Fruit fly (Drosophila melanogaster): ENCODE measurements around the gene VAChT.

The VAChT gene

DNA sequence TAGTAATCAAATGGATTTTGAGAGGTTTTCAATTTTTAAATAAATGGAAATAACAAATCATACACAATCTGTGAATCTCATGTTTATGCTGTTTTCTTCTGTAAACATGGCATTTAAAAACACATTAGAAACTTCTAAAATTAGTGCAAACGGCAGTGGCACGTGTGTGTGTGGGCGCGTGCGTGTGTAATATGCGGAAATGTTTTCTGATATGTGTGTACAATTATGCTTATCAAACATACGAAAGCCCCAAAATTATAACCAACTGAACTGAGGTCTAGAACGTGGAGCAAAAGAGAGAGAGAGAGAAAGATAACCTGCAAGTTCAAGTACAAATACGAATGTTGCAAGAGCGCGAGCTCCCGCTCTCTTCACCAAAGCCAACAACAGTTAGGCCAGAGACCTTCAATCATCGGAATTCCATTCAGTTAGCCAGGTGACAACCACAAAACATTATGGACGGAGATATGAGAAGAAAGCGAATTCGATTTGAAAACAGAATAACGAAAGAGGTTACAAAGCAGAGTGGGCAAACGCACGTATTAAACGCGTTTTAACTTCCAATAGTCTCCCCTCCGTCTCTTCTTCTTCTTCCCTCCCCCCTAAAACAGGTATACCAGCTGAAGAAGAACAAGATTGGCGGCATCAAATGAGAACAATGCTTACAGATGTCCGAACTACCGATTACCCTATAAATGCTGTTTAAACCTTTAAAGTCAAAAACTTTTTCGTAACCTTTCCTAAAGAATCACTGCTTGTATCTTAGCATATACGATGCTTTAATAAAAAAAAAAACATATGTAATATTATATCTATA is 35.9 kb downstream of the VAChT start (continued):
- TF ChIP-seq Dp (GFP tag; optimal IDR thresholded peaks at IDR 0.05) (peak; percentile 10), twi (tag; optimal IDR thresholded peaks at IDR 0.05) (peak; percentile 92), Dll (GFP tag; IDR thresholded peaks at IDR 0.05; ENCODE audit: partially characterized antibody) (no peak), CG11560 (tag; IDR thresholded peaks at IDR 0.05) (peak; percentile 89), Spps (tag; optimal IDR thresholded peaks at IDR 0.05) (peak; percentile 93), B-H2 (GFP tag; optimal IDR thresholded peaks at IDR 0.05) (peak; percentile 75), Dfd (GFP tag; optimal IDR thresholded peaks at IDR 0.05) (no peak), Dip3 (GFP tag; optimal IDR thresholded peaks at IDR 0.05) (peak; percentile 90), Awh (GFP tag; IDR thresholded peaks at IDR 0.05) (peak; percentile 95), NC2β (GFP tag; optimal IDR thresholded peaks at IDR 0.05) (peak; percentile 77), CG12769 (tag; optimal IDR thresholded peaks at IDR 0.05) (peak; percentile 97), zen (tag; optimal IDR thresholded peaks at IDR 0.05) (peak; percentile 94), Aef1 (GFP tag; IDR thresholded peaks at IDR 0.05) (peak; percentile 97), CG14050 (GFP tag; IDR thresholded peaks at IDR 0.05) (peak; percentile 96), Hr39 (optimal IDR thresholded peaks at IDR 0.05) (no peak), CG3065 (GFP tag; optimal IDR thresholded peaks at IDR 0.05) (peak; percentile 80), ssp (GFP tag; IDR thresholded peaks at IDR 0.05) (peak; percentile 90), NfI (GFP tag; optimal IDR thresholded peaks at IDR 0.05) (peak; percentile 96), CG9817 (tag; optimal IDR thresholded peaks at IDR 0.05) (peak; percentile 96), CG7372 (GFP tag; IDR thresholded peaks at IDR 0.05) (peak; percentile 98), HmgD (GFP tag; optimal IDR thresholded peaks at IDR 0.05) (peak; percentile 4), dmrt99B (tag; optimal IDR thresholded peaks at IDR 0.05) (peak; percentile 97), Bdp1 (GFP tag; optimal IDR thresholded peaks at IDR 0.05) (peak; percentile 70), CG9609 (GFP tag; optimal IDR thresholded peaks at IDR 0.05) (peak; percentile 64), CG8765 (GFP tag; IDR thresholded peaks at IDR 0.05) (peak; percentile 86), CG18262 (tag; optimal IDR thresholded peaks at IDR 0.05) (peak; percentile 97), Lpt (GFP tag; optimal IDR thresholded peaks at IDR 0.05) (no peak), pita (GFP tag; optimal IDR thresholded peaks at IDR 0.05) (no peak), jumu (GFP tag; optimal IDR thresholded peaks at IDR 0.05) (peak; percentile 66), pzg (GFP tag; optimal IDR thresholded peaks at IDR 0.05) (peak; percentile 14), Nf-YB (GFP tag; optimal IDR thresholded peaks at IDR 0.05) (peak; percentile 83), Ets97D (GFP tag; optimal IDR thresholded peaks at IDR 0.05) (peak; percentile 51), NK7.1 (GFP tag; optimal IDR thresholded peaks at IDR 0.05) (peak; percentile 72), Dip2 (GFP tag; IDR thresholded peaks at IDR 0.05) (peak; percentile 33; the same call in 1 of the 2 replicates), ind (GFP tag; optimal IDR thresholded peaks at IDR 0.05) (peak; percentile 96), CG11723 (GFP tag; optimal IDR thresholded peaks at IDR 0.05) (peak; percentile 92), Sry-δ (GFP tag; optimal IDR thresholded peaks at IDR 0.05) (peak; percentile 54), wdn (GFP tag; IDR thresholded peaks at IDR 0.05) (peak; percentile 96), jing (GFP tag; optimal IDR thresholded peaks at IDR 0.05) (peak; percentile 90), dmrt11E (tag; optimal IDR thresholded peaks at IDR 0.05) (peak; percentile 88), CG14710 (tag; optimal IDR thresholded peaks at IDR 0.05) (peak; percentile 95), nom (GFP tag; optimal IDR thresholded peaks at IDR 0.05) (peak; percentile 72), bbx (GFP tag; IDR thresholded peaks at IDR 0.05; ENCODE audit: partially characterized antibody) (0 out of 2 replicates have a peak, but pooled peaks have one; percentile 21), sens (GFP tag) (peak; percentile 97), CG16779 (GFP tag; IDR thresholded peaks at IDR 0.05) (peak; percentile 96), CG7745 (tag; optimal IDR thresholded peaks at IDR 0.05) (peak; percentile 6), GATAe (GFP tag; conservative IDR thresholded peaks at IDR 0.05) (peak; percentile 73), CG10209 (GFP tag; optimal IDR thresholded peaks at IDR 0.05) (peak; percentile 96), NFAT (GFP tag; IDR thresholded peaks at IDR 0.05) (peak; percentile 97), shn (GFP tag; optimal IDR thresholded peaks at IDR 0.05) (peak; percentile 57)

Measured in whole organism, embryonic.